Fruit fly (Drosophila melanogaster) Kc167 (cell line): Measurements from ENCODE around the gene CG4950.

ENCODE experiments used
- Myc ChIP-seq: fragments of >200 bp; optimal IDR thresholded peaks from 2 replicates; lab custom pipeline; 2017; ENCODE audit warnings: missing external identifiers
- Sin3A ChIP-seq: fragments of >200 bp; optimal IDR thresholded peaks from 2 replicates; lab custom pipeline; 2018; ENCODE audit warnings: missing external identifiers
- h ChIP-seq: fragments of >200 bp; optimal IDR thresholded peaks from 3 replicates; lab custom pipeline; 2018; ENCODE audit warnings: missing external identifiers
- insv ChIP-seq: fragments of >200 bp; optimal IDR thresholded peaks from 3 replicates; lab custom pipeline; 2018; ENCODE audit warnings: missing external identifiers
- psq ChIP-seq: fragments of >200 bp; optimal IDR thresholded peaks from 2 replicates; lab custom pipeline; 2017; ENCODE audit warnings: missing external identifiers
- ttk ChIP-seq: sonication (Bioruptor generic); optimal IDR thresholded peaks from 2 replicates; lab custom pipeline; 2017; ENCODE audit warnings: missing external identifiers

Gene CG4950

DNA sequence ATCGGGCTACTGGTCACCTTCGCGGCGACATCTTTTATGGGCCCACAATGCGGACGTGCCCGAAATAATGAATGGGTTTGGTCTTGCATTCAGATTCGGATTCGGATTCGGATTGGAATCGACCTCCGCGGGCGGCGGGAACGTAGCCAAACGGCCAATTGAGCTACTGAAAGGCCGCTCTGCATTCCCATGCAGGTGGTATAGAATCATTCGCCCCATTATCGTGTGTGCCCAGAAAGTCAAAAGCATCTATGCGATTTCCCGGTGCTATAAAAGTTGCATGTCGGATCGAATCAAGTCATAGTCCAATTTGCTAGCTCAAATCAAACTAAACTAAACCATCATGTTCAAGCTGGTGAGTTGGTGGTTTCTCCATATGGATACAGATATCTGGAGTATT is 1.1 kb upstream of the CG4950 start, which contains the start of gene CG13068:
CG13068 (plus strand) TSS at position 301 of the 400 bp plus-strand sequence.
- TF ChIP-seq insv (lab: Kevin White, UChicago): no peak
- TF ChIP-seq psq (lab: Kevin White, UChicago): no peak
- TF ChIP-seq ttk: no peak
- no peak for TF ChIP-seq Myc (lab: Kevin White, UChicago)
- TF ChIP-seq Sin3A (lab: Kevin White, UChicago): no peak
- TF ChIP-seq h (lab: Kevin White, UChicago): no peak

DNA sequence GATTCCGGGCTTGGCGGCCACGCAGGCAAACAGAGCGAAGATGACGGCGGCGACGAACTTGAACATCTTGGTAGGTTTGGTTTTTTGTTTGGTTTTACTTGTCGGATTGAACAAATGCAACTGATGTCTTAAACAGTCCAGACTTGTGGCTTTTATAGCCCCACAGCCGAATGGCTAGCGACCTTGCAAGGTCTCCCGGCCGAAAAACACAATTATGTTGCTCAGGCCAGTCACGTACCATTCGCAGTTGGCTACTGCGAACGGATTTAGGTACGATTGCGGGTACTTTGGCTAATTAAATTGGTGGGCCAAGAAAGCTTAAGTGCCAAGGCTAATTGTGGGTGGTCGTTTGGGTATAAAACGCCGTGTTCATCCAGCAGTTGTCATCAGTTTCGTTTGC is 3.0 kb downstream of the CG4950 start, which contains the start of the genes CG13051 and CG13069:
CG13051 (minus strand) TSS at position 101 of the 400 bp plus-strand sequence.
CG13069 (plus strand) TSS at position 386 of the 400 bp plus-strand sequence.
- TF ChIP-seq h (lab: Kevin White, UChicago) (no peak), ttk (no peak), Myc (lab: Kevin White, UChicago) (no peak), insv (lab: Kevin White, UChicago) (no peak), psq (lab: Kevin White, UChicago) (no peak), Sin3A (lab: Kevin White, UChicago) (no peak)

DNA sequence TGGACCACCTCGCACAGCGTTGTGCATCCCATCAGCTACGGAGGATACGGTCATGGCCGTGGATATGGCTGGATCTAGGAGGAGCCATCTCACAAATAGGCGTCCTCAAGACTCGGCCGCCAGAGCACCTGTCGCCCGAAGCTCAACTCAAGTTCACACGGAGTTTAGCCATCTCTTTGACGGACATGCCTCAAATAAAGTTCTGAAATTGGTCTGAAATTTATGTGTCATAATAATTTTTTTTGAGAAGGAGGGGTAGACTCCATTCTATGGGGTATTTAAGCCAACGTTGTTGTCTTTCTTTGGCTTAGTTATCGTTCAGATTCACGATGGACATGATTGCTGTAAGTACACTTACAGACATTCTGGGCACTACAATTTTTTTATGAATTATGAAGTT is 4.9 kb downstream of the CG4950 start, which contains the start of gene CG13070:
CG13070 (plus strand) TSS at position 301 of the 400 bp plus-strand sequence.
- TF ChIP-seq insv (lab: Kevin White, UChicago) (no peak), h (lab: Kevin White, UChicago) (no peak), Sin3A (lab: Kevin White, UChicago) (no peak), ttk (no peak), Myc (lab: Kevin White, UChicago) (no peak), psq (lab: Kevin White, UChicago) (no peak)

DNA sequence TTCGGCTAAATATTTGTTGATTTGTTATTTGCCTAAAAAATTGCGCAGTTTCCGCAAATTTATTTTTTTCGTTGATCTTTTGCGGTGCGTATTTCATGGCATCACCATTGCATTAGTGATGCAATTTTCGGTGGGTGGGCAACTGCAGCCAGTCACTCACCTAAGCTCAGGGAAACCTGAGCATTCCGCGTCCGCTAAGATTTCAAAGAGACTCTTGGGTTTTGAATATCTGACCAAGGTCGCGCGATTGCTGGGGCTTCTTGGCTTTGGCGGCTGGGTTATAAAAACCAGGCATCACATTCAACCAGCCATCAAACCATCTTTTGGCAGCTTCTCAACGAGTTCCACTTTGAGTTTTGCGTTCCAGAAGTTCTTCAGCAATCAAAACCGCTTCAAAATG is 5.5 kb downstream of the CG4950 start, which contains the start of gene CG13071:
CG13071 (plus strand) TSS at position 301 of the 400 bp plus-strand sequence.
- TF ChIP-seq Sin3A (lab: Kevin White, UChicago) (no peak), Myc (lab: Kevin White, UChicago) (no peak), ttk (no peak), psq (lab: Kevin White, UChicago) (no peak), h (lab: Kevin White, UChicago) (no peak), insv (lab: Kevin White, UChicago) (no peak)

DNA sequence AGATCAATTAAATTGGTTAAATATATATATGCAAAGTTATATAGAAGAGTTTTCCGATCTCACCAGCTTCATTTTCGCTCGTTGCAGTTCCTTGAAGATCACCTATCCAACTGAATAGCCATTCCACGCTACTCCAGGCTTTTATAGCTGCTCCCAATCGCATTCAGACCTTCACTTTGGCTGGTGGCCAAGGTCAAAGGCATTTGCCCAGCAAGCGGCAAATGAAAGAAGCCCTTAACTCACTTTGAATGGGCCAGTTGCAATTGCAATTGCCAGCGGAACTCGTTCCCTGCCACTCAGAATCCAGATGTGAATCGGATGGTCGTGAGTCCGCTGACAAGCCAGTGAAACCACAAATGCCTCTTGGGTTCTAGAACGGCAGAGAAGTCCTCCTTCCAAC is 6.5 kb downstream of the CG4950 start, which contains the start of gene CG34247:
CG34247 (minus strand) TSS at position 101 of the 400 bp plus-strand sequence.
- no peak for TF ChIP-seq ttk
- TF ChIP-seq Sin3A (lab: Kevin White, UChicago): no peak
- no peak for TF ChIP-seq Myc (lab: Kevin White, UChicago)

DNA sequence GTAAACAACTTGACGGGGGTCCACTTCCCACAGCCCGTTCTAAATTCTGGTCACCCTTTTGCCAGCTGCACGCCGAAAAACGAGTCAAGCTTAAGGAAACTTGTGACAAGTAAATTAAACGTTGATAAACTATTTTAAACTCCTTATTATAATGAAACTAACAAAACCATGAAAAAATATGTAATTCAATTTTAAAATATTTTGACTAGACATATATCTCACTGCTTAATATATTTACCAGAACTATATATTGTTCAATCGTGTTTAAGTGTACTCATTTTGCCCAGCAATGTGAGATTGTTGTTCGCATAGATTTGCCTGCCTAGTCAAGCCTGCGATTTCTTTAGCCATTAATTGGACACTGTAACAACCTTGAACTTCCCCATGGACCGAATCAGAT is 8.4 kb downstream of the CG4950 start, which contains the start of gene CG13053:
CG13053 (minus strand) TSS at position 171 of the 400 bp plus-strand sequence.
- TF ChIP-seq insv (lab: Kevin White, UChicago): no peak
- TF ChIP-seq h (lab: Kevin White, UChicago): no peak
- no peak for TF ChIP-seq psq (lab: Kevin White, UChicago)
- TF ChIP-seq Myc (lab: Kevin White, UChicago): no peak
- TF ChIP-seq ttk: no peak
- no peak for TF ChIP-seq Sin3A (lab: Kevin White, UChicago)

- no peak for TF ChIP-seq Sin3A (lab: Kevin White, UChicago)
Measured at dm6 chr3L:16257118-16257627, 10.8 kb downstream of the CG4950 start, which contains the start of gene CG13054. Gene CG13054 (minus strand): TSS chr3L:16257191.

- TF ChIP-seq h (lab: Kevin White, UChicago) (no peak), Myc (lab: Kevin White, UChicago) (no peak), Sin3A (lab: Kevin White, UChicago) (no peak), ttk (no peak), psq (lab: Kevin White, UChicago) (no peak), insv (lab: Kevin White, UChicago) (no peak)
Measured at dm6 chr3L:16252255-16252654, 15.7 kb downstream of the CG4950 start, which contains the start of gene CG13055. Gene CG13055 (minus strand): TSS chr3L:16252355.

dm6 chr3L:16241296-16241695 is 26.7 kb downstream of the CG4950 start:
- TF ChIP-seq psq (lab: Kevin White, UChicago) (no peak), ttk (no peak), insv (lab: Kevin White, UChicago) (no peak), Sin3A (lab: Kevin White, UChicago) (no peak)

DNA sequence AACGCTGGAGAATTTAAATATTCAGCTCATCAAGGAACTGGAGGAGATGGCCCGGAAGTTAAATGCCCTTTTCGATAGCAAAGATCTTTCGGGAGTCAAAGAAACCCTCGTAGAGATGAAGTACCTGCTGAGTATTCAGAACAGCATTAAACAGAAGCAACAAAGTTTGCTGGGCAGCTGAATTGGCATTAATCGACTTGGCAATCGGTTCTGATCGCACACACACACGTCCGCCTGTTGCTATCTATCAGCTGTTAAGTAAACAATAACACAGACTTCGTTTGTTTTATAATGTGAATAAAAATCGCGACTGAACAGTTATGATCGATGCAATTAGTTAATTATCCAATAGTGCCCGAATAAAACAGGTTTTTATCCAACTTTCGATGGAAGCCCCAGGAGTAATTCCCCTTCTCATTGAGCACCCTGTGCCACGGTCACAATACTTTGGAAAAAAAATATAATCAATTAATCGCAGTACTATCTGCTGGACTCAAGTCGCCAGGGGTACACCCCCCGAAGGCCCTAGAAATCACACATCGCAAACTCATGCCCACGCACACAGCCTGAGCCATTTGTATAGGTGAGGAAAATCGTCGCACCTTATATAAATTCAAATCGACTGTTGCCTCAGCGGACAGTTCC is 34.0 kb downstream of the CG4950 start:
- TF ChIP-seq insv (lab: Kevin White, UChicago): no peak
- TF ChIP-seq ttk: no peak
- no peak for TF ChIP-seq h (lab: Kevin White, UChicago)
- TF ChIP-seq Sin3A (lab: Kevin White, UChicago): no peak
- TF ChIP-seq Myc (lab: Kevin White, UChicago): no peak
- TF ChIP-seq psq (lab: Kevin White, UChicago): no peak

- TF ChIP-seq Myc (lab: Kevin White, UChicago): no peak
- TF ChIP-seq psq (lab: Kevin White, UChicago): no peak
- TF ChIP-seq Sin3A (lab: Kevin White, UChicago): no peak
- TF ChIP-seq ttk: no peak
Measured at dm6 chr3L:16232924-16233323, 35.0 kb downstream of the CG4950 start, which contains the start of gene Hsc20. Gene Hsc20 (plus strand): TSS chr3L:16233127.

dm6 chr3L:16231857-16232256 is 36.1 kb downstream of the CG4950 start, which contains the start of the genes PDCD-5 and MED10:
Gene PDCD-5 (minus strand): TSS chr3L:16232038.
Gene MED10 (plus strand): TSS chr3L:16232084.
- TF ChIP-seq Myc (lab: Kevin White, UChicago) (no peak), Sin3A (lab: Kevin White, UChicago) (no peak), h (lab: Kevin White, UChicago) (no peak), insv (lab: Kevin White, UChicago) (no peak), psq (lab: Kevin White, UChicago) (no peak), ttk (no peak)
